Worm (Caenorhabditis elegans): ENCODE measurements around the gene sun-1.

ce11 chrV:13195548-13195947 is 2.2 kb upstream of the sun-1 start, which contains the start of gene F57B1.1:
- TF ChIP-seq fkh-10 (GFP tag; optimal IDR thresholded peaks at IDR 0.05) (no peak), rnt-1 (tag; optimal IDR thresholded peaks at IDR 0.05) (no peak), mec-3 (tag; optimal IDR thresholded peaks at IDR 0.05; ENCODE audit: borderline replicate concordance) (no peak), ceh-2 (tag; optimal IDR thresholded peaks at IDR 0.05) (no peak), ceh-18 (tag; optimal IDR thresholded peaks at IDR 0.05) (no peak), elt-2 (tag; optimal IDR thresholded peaks at IDR 0.05) (no peak), pag-3 (tag; optimal IDR thresholded peaks at IDR 0.05; ENCODE audit: borderline replicate concordance) (no peak), unc-55 (GFP tag; optimal IDR thresholded peaks at IDR 0.05) (no peak)
